Fruit fly (Drosophila melanogaster) whole organism, embryonic: ENCODE results near the gene CG15423.

Experiments used
- Adf1 ChIP-seq: fragments of 200-800 bp; sonication (Bioruptor generic); IDR thresholded peaks from 2 replicates; pipeline ENCODE4 v1.3.6; 2022; ENCODE audit warnings: missing biosample characterization, missing genetic modification characterization
- Awh ChIP-seq: fragments of 200-800 bp; sonication (Bioruptor generic); IDR thresholded peaks from 2 replicates; pipeline ENCODE4, ENCODE4 v1.3.6; 2022; ENCODE audit warnings: missing biosample characterization, missing genetic modification characterization
- B-H1 ChIP-seq: fragments of 200-800 bp; sonication (Bioruptor generic); IDR thresholded peaks from 3 replicates; pipeline ENCODE4 v1.3.6; 2022; ENCODE audit warnings: missing biosample characterization, missing genetic modification characterization
- Bgb ChIP-seq: fragments of 200-800 bp; sonication (Bioruptor generic); IDR thresholded peaks from 2 replicates; pipeline ENCODE4 v1.3.6; 2022; ENCODE audit warnings: missing biosample characterization, missing genetic modification characterization; ENCODE audit not compliant: partially characterized antibody
- Blimp-1 ChIP-seq: fragments of 200-800 bp; sonication (Bioruptor generic); optimal IDR thresholded peaks from 3 replicates; lab custom pipeline; 2018; ENCODE audit warnings: missing biosample characterization, missing genetic modification characterization, mild to moderate bottlenecking, moderate library complexity, missing genetic modification reagents
- CG10274 ChIP-seq: fragments of 200-800 bp; sonication (Bioruptor generic); optimal IDR thresholded peaks from 3 replicates; lab custom pipeline; 2017; ENCODE audit warnings: missing biosample characterization, mild to moderate bottlenecking, missing genetic modification characterization
- CG10654 ChIP-seq: fragments of 200-800 bp; sonication (Bioruptor generic); optimal IDR thresholded peaks from 2 replicates; lab custom pipeline; 2016; ENCODE audit warnings: missing biosample characterization, missing genetic modification characterization
- CG10979 ChIP-seq: fragments of 200-800 bp; sonication (Bioruptor generic); optimal IDR thresholded peaks from 2 replicates; lab custom pipeline; 2018; ENCODE audit warnings: missing biosample characterization, mild to moderate bottlenecking, missing genetic modification characterization, moderate library complexity
- CG12236 ChIP-seq: fragments of 200-800 bp; sonication (Bioruptor generic); optimal IDR thresholded peaks from 2 replicates; lab custom pipeline; 2016; ENCODE audit warnings: missing biosample characterization, missing genetic modification characterization
- CG14965 ChIP-seq: fragments of 200-800 bp; sonication (Bioruptor generic); optimal IDR thresholded peaks from 2 replicates; lab custom pipeline; 2016; ENCODE audit warnings: missing biosample characterization, missing genetic modification characterization, borderline replicate concordance
- CG15011 ChIP-seq: fragments of 200-800 bp; sonication (Bioruptor generic); optimal IDR thresholded peaks from 3 replicates; lab custom pipeline; 2018; ENCODE audit warnings: missing biosample characterization, mild to moderate bottlenecking, missing genetic modification characterization
- CG1602 ChIP-seq: fragments of 200-800 bp; sonication (Bioruptor generic); optimal IDR thresholded peaks from 3 replicates; lab custom pipeline; 2016; ENCODE audit warnings: missing biosample characterization, missing genetic modification characterization
- CG16815 ChIP-seq: fragments of 200-800 bp; sonication (Bioruptor generic); optimal IDR thresholded peaks from 3 replicates; lab custom pipeline; 2017; ENCODE audit warnings: missing biosample characterization, mild to moderate bottlenecking, missing genetic modification characterization
- CG16863 ChIP-seq: fragments of 200-800 bp; sonication (Bioruptor generic); optimal IDR thresholded peaks from 3 replicates; lab custom pipeline; 2016; ENCODE audit warnings: missing biosample characterization, missing genetic modification characterization
- CG18764 ChIP-seq: fragments of 200-800 bp; sonication (Bioruptor generic); optimal IDR thresholded peaks from 3 replicates; lab custom pipeline; 2016; ENCODE audit warnings: missing biosample characterization, missing genetic modification characterization
- CG2678 ChIP-seq: fragments of 200-800 bp; sonication (Bioruptor generic); optimal IDR thresholded peaks from 3 replicates; lab custom pipeline; 2019; ENCODE audit warnings: missing biosample characterization, mild to moderate bottlenecking, missing genetic modification characterization, moderate library complexity
- CG2875 ChIP-seq: fragments of 200-800 bp; sonication (Bioruptor generic); optimal IDR thresholded peaks from 2 replicates; lab custom pipeline; 2017; ENCODE audit warnings: missing biosample characterization, mild to moderate bottlenecking, missing genetic modification characterization, missing genetic modification reagents
- CG30431 ChIP-seq: fragments of 200-800 bp; sonication (Bioruptor generic); optimal IDR thresholded peaks from 2 replicates; lab custom pipeline; 2017; ENCODE audit warnings: missing biosample characterization, missing genetic modification characterization
- CG32767 ChIP-seq: fragments of 200-800 bp; sonication (Bioruptor generic); IDR thresholded peaks from 2 replicates; pipeline ENCODE4 v1.3.6; 2022; ENCODE audit warnings: missing biosample characterization, missing genetic modification characterization
- CG32772 ChIP-seq: fragments of 200-800 bp; sonication (Bioruptor generic); IDR thresholded peaks from 2 replicates; pipeline ENCODE4 v1.3.6; 2022; ENCODE audit warnings: missing biosample characterization, missing genetic modification characterization
- CG34376 ChIP-seq: fragments of 200-800 bp; sonication (Bioruptor generic); optimal IDR thresholded peaks from 2 replicates; lab custom pipeline; 2018; ENCODE audit warnings: missing biosample characterization, mild to moderate bottlenecking, missing genetic modification characterization
- CG4404 ChIP-seq: fragments of 200-800 bp; sonication (Bioruptor generic); IDR thresholded peaks from 2 replicates; pipeline ENCODE4 v1.3.6; 2022; ENCODE audit warnings: missing biosample characterization, missing genetic modification characterization
- CG4820 ChIP-seq: fragments of 200-800 bp; sonication (Bioruptor generic); optimal IDR thresholded peaks from 3 replicates; lab custom pipeline; 2016; ENCODE audit warnings: missing biosample characterization, missing genetic modification characterization
- CG7271 ChIP-seq: fragments of 200-800 bp; sonication (Bioruptor generic); optimal IDR thresholded peaks from 2 replicates; lab custom pipeline; 2018; ENCODE audit warnings: missing biosample characterization, mild to moderate bottlenecking, missing genetic modification characterization, moderate library complexity
- CG7839 ChIP-seq: fragments of 200-800 bp; sonication (Bioruptor generic); optimal IDR thresholded peaks from 3 replicates; lab custom pipeline; 2018; ENCODE audit warnings: missing biosample characterization, mild to moderate bottlenecking, missing genetic modification characterization, moderate library complexity
- CG9437 ChIP-seq: fragments of 200-800 bp; sonication (Bioruptor generic); optimal IDR thresholded peaks from 2 replicates; lab custom pipeline; 2018; ENCODE audit warnings: missing biosample characterization, mild to moderate bottlenecking, missing genetic modification characterization
- Dfd ChIP-seq, 2 experiments: fragments of >200 bp; optimal IDR thresholded peaks; 2 replicates each; lab custom pipeline; 2017; ENCODE audit warnings: missing biosample characterization in 2 of 2, missing genetic modification characterization in 2 of 2
- Fer3 ChIP-seq: fragments of 200-800 bp; sonication (Bioruptor generic); optimal IDR thresholded peaks from 2 replicates; lab custom pipeline; 2018; ENCODE audit warnings: missing biosample characterization, mild to moderate bottlenecking, missing genetic modification characterization, moderate library complexity
- Gsc ChIP-seq: fragments of 200-800 bp; sonication (Bioruptor generic); IDR thresholded peaks from 2 replicates; pipeline ENCODE4 v1.3.6; 2022; ENCODE audit warnings: missing biosample characterization, missing genetic modification characterization
- Hand ChIP-seq: fragments of 200-800 bp; sonication (Bioruptor generic); optimal IDR thresholded peaks from 2 replicates; lab custom pipeline; 2017; ENCODE audit warnings: mild to moderate bottlenecking, missing biosample characterization, missing genetic modification reagents, missing genetic modification characterization
- Mrtf ChIP-seq: fragments of 200-800 bp; sonication (Bioruptor generic); IDR thresholded peaks from 3 replicates; pipeline ENCODE4 v1.3.6; 2022; ENCODE audit warnings: missing biosample characterization, missing genetic modification characterization
- Nf-YA ChIP-seq: fragments of 200-800 bp; sonication (Bioruptor generic); IDR thresholded peaks from 2 replicates; pipeline ENCODE4 v1.3.6; 2022; ENCODE audit warnings: missing biosample characterization, missing genetic modification characterization
- Vsx1 ChIP-seq: fragments of 200-800 bp; sonication (Bioruptor generic); optimal IDR thresholded peaks from 2 replicates; lab custom pipeline; 2017; ENCODE audit warnings: missing biosample characterization, mild to moderate bottlenecking, missing genetic modification characterization, missing genetic modification reagents
- aop ChIP-seq: fragments of 200-800 bp; sonication (Bioruptor generic); IDR thresholded peaks from 2 replicates; pipeline ENCODE4 v1.3.6; 2022; ENCODE audit warnings: missing biosample characterization, missing genetic modification characterization
- cad ChIP-seq: fragments of >200 bp; optimal IDR thresholded peaks from 2 replicates; lab custom pipeline; 2017; ENCODE audit warnings: missing biosample characterization, missing genetic modification characterization
- croc ChIP-seq: fragments of 200-800 bp; sonication (Bioruptor generic); conservative IDR thresholded peaks from 3 replicates; pipeline ENCODE4 v1.3.6; 2022; ENCODE audit warnings: missing biosample characterization, missing genetic modification characterization
- danr ChIP-seq: fragments of 200-800 bp; sonication (Bioruptor generic); IDR thresholded peaks from 2 replicates; pipeline ENCODE4 v1.3.6; 2022; ENCODE audit warnings: missing biosample characterization, missing genetic modification characterization
- dimm ChIP-seq: fragments of 200-800 bp; sonication (Bioruptor generic); IDR thresholded peaks from 2 replicates; pipeline ENCODE4 v1.3.6; 2022; ENCODE audit warnings: missing biosample characterization, missing genetic modification characterization
- dmrt99B ChIP-seq: fragments of 200-800 bp; sonication (Bioruptor generic); optimal IDR thresholded peaks from 2 replicates; lab custom pipeline; 2018; ENCODE audit warnings: missing biosample characterization, mild to moderate bottlenecking, missing genetic modification characterization, moderate library complexity
- gro ChIP-seq: fragments of 200-800 bp; sonication (Bioruptor generic); optimal IDR thresholded peaks from 2 replicates; lab custom pipeline; 2016; ENCODE audit warnings: missing biosample characterization, missing genetic modification characterization
- kah ChIP-seq: fragments of 200-800 bp; sonication (Bioruptor generic); optimal IDR thresholded peaks from 2 replicates; lab custom pipeline; 2018; ENCODE audit warnings: missing biosample characterization, mild to moderate bottlenecking, missing genetic modification characterization
- kay ChIP-seq: fragments of 200-800 bp; sonication (Bioruptor generic); optimal IDR thresholded peaks from 2 replicates; lab custom pipeline; 2016; ENCODE audit warnings: missing biosample characterization, missing genetic modification characterization
- lmd ChIP-seq: fragments of 200-800 bp; sonication (Bioruptor generic); IDR thresholded peaks from 2 replicates; pipeline ENCODE4 v1.3.6; 2022; ENCODE audit warnings: missing biosample characterization, missing genetic modification characterization
- nerfin-1 ChIP-seq: fragments of 200-800 bp; sonication (Bioruptor generic); optimal IDR thresholded peaks from 3 replicates; lab custom pipeline; 2019; ENCODE audit warnings: missing biosample characterization, mild to moderate bottlenecking, missing genetic modification characterization, moderate library complexity
- org-1 ChIP-seq: fragments of 200-800 bp; sonication (Bioruptor generic); optimal IDR thresholded peaks from 2 replicates; lab custom pipeline; 2017; ENCODE audit warnings: missing biosample characterization, missing genetic modification characterization
- ranshi ChIP-seq: fragments of 200-800 bp; sonication (Bioruptor generic); IDR thresholded peaks from 2 replicates; pipeline ENCODE4 v1.3.6; 2022; ENCODE audit warnings: missing biosample characterization, missing genetic modification characterization
- seq ChIP-seq: fragments of 200-800 bp; sonication (Bioruptor generic); IDR thresholded peaks from 2 replicates; pipeline ENCODE4 v1.3.6; 2022; ENCODE audit warnings: missing biosample characterization, missing genetic modification characterization
- sqz ChIP-seq: fragments of 200-800 bp; sonication (Bioruptor generic); optimal IDR thresholded peaks from 3 replicates; lab custom pipeline; 2018; ENCODE audit warnings: missing biosample characterization, mild to moderate bottlenecking, missing genetic modification characterization
- ssp ChIP-seq: fragments of 200-800 bp; sonication (Bioruptor generic); IDR thresholded peaks from 2 replicates; pipeline ENCODE4 v1.3.6; 2022; ENCODE audit warnings: missing biosample characterization, missing genetic modification characterization
- usp ChIP-seq: fragments of >200 bp; optimal IDR thresholded peaks from 2 replicates; lab custom pipeline; 2017; ENCODE audit warnings: missing biosample characterization, missing genetic modification characterization

Gene CG15423

DNA sequence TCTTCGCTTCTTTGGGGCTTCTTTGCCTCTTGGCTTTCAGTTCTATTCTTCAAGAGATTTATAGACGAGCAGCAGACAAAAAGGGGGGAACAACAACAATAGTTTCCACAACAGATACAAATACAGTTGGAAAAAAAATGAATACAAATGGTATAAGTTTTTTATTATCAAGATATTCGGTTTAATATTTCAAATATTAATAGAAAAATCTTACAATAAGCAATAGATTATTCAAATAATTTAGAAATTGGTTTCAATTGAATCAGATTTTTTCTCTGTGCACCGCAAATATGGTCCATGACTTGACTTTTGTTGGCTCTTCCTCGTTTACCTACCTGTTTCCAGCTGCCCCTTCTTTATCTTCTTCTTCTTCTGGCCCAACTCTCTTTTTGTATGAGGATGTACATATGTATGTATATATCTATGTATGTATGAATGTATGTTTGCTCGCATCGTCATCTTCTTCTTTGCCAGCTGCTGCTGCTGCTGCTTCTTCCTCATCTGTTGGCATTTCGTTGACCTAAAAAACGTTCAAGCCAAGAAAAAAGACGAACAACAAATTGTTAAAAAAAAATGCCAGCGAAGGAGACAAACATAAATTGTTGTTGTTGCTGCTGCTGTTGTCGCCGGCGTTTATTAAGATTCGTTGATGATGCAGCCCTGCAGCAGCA, 47.7 kb downstream of the CG15423 start (continued):
- TF ChIP-seq Gsc (no peak), Mrtf (no peak; the same call in 2 of the 3 replicates), CG1602 (GFP tag; lab: Kevin White, UChicago) (peak; percentile 70), ssp (GFP tag; lab: Robert Waterston, UW) (peak; percentile 59), CG9437 (peak; percentile 53), kah (GFP tag; lab: Kevin White, UChicago) (peak; percentile 29), cad (GFP tag; lab: Kevin White, UChicago) (no peak), gro (GFP tag; lab: Kevin White, UChicago) (no peak), Vsx1 (peak; percentile 71), Dfd (GFP tag; optimal IDR thresholded peaks at IDR 0.05; lab: Kevin White, UChicago) (no peak), CG14965 (GFP tag; lab: Kevin White, UChicago) (no peak), CG4820 (GFP tag; lab: Kevin White, UChicago) (peak; percentile 51), CG30431 (GFP tag; lab: Kevin White, UChicago) (peak; percentile 10), lmd (GFP tag; lab: Robert Waterston, UW) (peak; percentile 64), CG2875 (GFP tag; lab: Kevin White, UChicago) (peak; percentile 67), CG7271 (peak; percentile 37), Blimp-1 (peak; percentile 82), CG12236 (GFP tag; lab: Kevin White, UChicago) (no peak), usp (no peak), dmrt99B (tag; lab: Kevin White, UChicago) (peak; percentile 78), CG18764 (GFP tag; lab: Kevin White, UChicago) (peak; percentile 50), CG10979 (peak; percentile 88), CG10654 (GFP tag; lab: Kevin White, UChicago) (peak; percentile 16), seq (peak; percentile 40; the same call in 1 of the 2 replicates), danr (GFP tag; lab: Robert Waterston, UW) (peak; percentile 53), Hand (GFP tag; lab: Kevin White, UChicago) (peak; percentile 30), org-1 (peak; percentile 62), Adf1 (GFP tag; lab: Robert Waterston, UW) (no peak), Awh (peak; percentile 63; the same call in 1 of the 2 replicates), CG16815 (GFP tag; lab: Kevin White, UChicago) (peak; percentile 66), CG2678 (tag; lab: Kevin White, UChicago) (peak; percentile 83), CG16863 (GFP tag; lab: Kevin White, UChicago) (peak; percentile 25), aop (GFP tag; lab: Robert Waterston, UW) (no peak), croc (GFP tag; lab: Robert Waterston, UW) (peak; percentile 76), dimm (GFP tag; lab: Robert Waterston, UW) (peak; percentile 57), CG32772 (GFP tag; lab: Robert Waterston, UW) (peak; percentile 63), ranshi (GFP tag; lab: Robert Waterston, UW) (peak; percentile 54; the same call in 1 of the 2 replicates), CG32767 (GFP tag; lab: Robert Waterston, UW) (peak; percentile 61; the same call in 1 of the 2 replicates), CG34376 (GFP tag; lab: Kevin White, UChicago) (no peak), sqz (GFP tag; lab: Kevin White, UChicago) (peak; percentile 52), Nf-YA (peak; percentile 34; the same call in 1 of the 2 replicates), Bgb (no peak), CG4404 (GFP tag; lab: Robert Waterston, UW) (peak; percentile 57), CG7839 (peak; percentile 82), nerfin-1 (tag; lab: Kevin White, UChicago) (peak; percentile 69), CG15011 (GFP tag; lab: Kevin White, UChicago) (peak; percentile 24), kay (GFP tag; lab: Kevin White, UChicago) (peak; percentile 26), B-H1 (peak; percentile 53), CG10274 (GFP tag; lab: Kevin White, UChicago) (no peak), Fer3 (tag; lab: Kevin White, UChicago) (peak; percentile 31)
